Worm (Caenorhabditis elegans) whole organism, young adult: ENCODE results near the gene Y51H7C.9.

Experiments used
- B0336.3 ChIP-seq: fragments of 200-800 bp; sonication (Bioruptor generic); IDR thresholded peaks from 2 replicates; pipeline ENCODE4 v1.3.6; 2022; ENCODE audit warnings: missing genetic modification characterization, missing compliant biosample characterization
- C17E4.6 ChIP-seq: fragments of 200-800 bp; sonication (Bioruptor generic); IDR thresholded peaks from 2 replicates; pipeline ENCODE4 v1.3.6; 2022; ENCODE audit warnings: missing genetic modification reagents, missing genetic modification characterization, missing compliant biosample characterization
- Y53G8AR.9 ChIP-seq: fragments of 200-800 bp; sonication (Bioruptor generic); conservative IDR thresholded peaks from 2 replicates; pipeline ENCODE4 v1.3.6; 2022; ENCODE audit warnings: missing genetic modification reagents, missing genetic modification characterization, missing compliant biosample characterization
- attf-5 ChIP-seq: fragments of 200-800 bp; sonication (Bioruptor generic); optimal IDR thresholded peaks from 2 replicates; lab custom pipeline; 2018; ENCODE audit warnings: mild to moderate bottlenecking, missing genetic modification characterization, missing compliant biosample characterization
- ets-4 ChIP-seq: fragments of 200-800 bp; sonication (Bioruptor generic); optimal IDR thresholded peaks from 2 replicates; lab custom pipeline; 2018; ENCODE audit warnings: mild to moderate bottlenecking, missing genetic modification characterization, missing compliant biosample characterization
- lin-54 ChIP-seq: fragments of 200-800 bp; sonication (Bioruptor generic); optimal IDR thresholded peaks from 2 replicates; lab custom pipeline; 2018; ENCODE audit warnings: mild to moderate bottlenecking, missing genetic modification characterization, missing compliant biosample characterization
- unc-130 ChIP-seq: sonication (generic microtip); optimal IDR thresholded peaks from 2 replicates; lab custom pipeline; 2016; ENCODE audit warnings: missing genetic modification reagents, missing genetic modification characterization, missing compliant biosample characterization
- unc-62 ChIP-seq: fragments of 150-350 bp; optimal IDR thresholded peaks from 2 replicates; lab custom pipeline; 2014; ENCODE audit warnings: missing biosample characterization, missing genetic modification reagents, missing genetic modification characterization
- ztf-3 ChIP-seq: fragments of 200-800 bp; sonication (Bioruptor generic); optimal IDR thresholded peaks from 2 replicates; lab custom pipeline; 2018; ENCODE audit warnings: mild to moderate bottlenecking, missing genetic modification characterization, missing compliant biosample characterization

- TF ChIP-seq unc-130 (GFP tag; lab: Kevin White, UChicago): no peak
- TF ChIP-seq B0336.3 (GFP tag; lab: Robert Waterston, UW): no peak
- TF ChIP-seq ztf-3 (GFP tag; lab: Kevin White, UChicago): no peak
- no peak for TF ChIP-seq attf-5
- no peak for TF ChIP-seq C17E4.6
- no peak for TF ChIP-seq unc-62 (GFP tag; lab: Kevin White, UChicago)
- no peak for TF ChIP-seq Y53G8AR.9 (GFP tag; lab: Robert Waterston, UW)
- no peak for TF ChIP-seq lin-54
- no peak for TF ChIP-seq ets-4 (GFP tag; lab: Kevin White, UChicago)
These were observed 27.0 kb upstream of the Y51H7C.9 start, which contains the start of gene Y51H7C.3 for ce11 chrII:1438336-1438589.
